Fruit fly (Drosophila melanogaster): ENCODE results near the gene Trmt112.

Gene Trmt112

dm6 chr3L:21175531-21176271 lies 40.9 kb downstream of the Trmt112 start (continued):
- peak; percentile 82 for TF ChIP-seq Med (GFP tag)
- TF ChIP-seq D (optimal IDR thresholded peaks at IDR 0.05): no peak
- TF ChIP-seq D (GFP tag; optimal IDR thresholded peaks at IDR 0.05): no peak
- TF ChIP-seq CG4404 (GFP tag; IDR thresholded peaks at IDR 0.05): no peak
- TF ChIP-seq dmrt11E (tag; optimal IDR thresholded peaks at IDR 0.05): no peak
- TF ChIP-seq abd-A (tag; optimal IDR thresholded peaks at IDR 0.05): no peak
- no peak for TF ChIP-seq Hmx (GFP tag; optimal IDR thresholded peaks at IDR 0.05)
- peak; percentile 69 for TF ChIP-seq CG17186 (GFP tag; optimal IDR thresholded peaks at IDR 0.05)
- TF ChIP-seq CG1647 (GFP tag; optimal IDR thresholded peaks at IDR 0.05): no peak
- TF ChIP-seq CG10274 (GFP tag; optimal IDR thresholded peaks at IDR 0.05): no peak
- 0 out of 2 replicates have a peak, but pooled peaks have one; percentile 25 for TF ChIP-seq amos (GFP tag; IDR thresholded peaks at IDR 0.05; ENCODE audit: partially characterized antibody)
- TF ChIP-seq CG1832 (GFP tag; optimal IDR thresholded peaks at IDR 0.05): peak; percentile 88
- TF ChIP-seq Jarid2 (GFP tag; optimal IDR thresholded peaks at IDR 0.05): peak; percentile 31
- no peak for TF ChIP-seq CG16815 (GFP tag; optimal IDR thresholded peaks at IDR 0.05)
- TF ChIP-seq CG10431 (GFP tag; optimal IDR thresholded peaks at IDR 0.05): no peak
- no peak for TF ChIP-seq slbo (GFP tag; IDR thresholded peaks at IDR 0.05)
- no peak for TF ChIP-seq jing (GFP tag; optimal IDR thresholded peaks at IDR 0.05)
- no peak for TF ChIP-seq CG18011 (GFP tag; optimal IDR thresholded peaks at IDR 0.05)
- TF ChIP-seq CG18262 (tag; optimal IDR thresholded peaks at IDR 0.05): no peak
- TF ChIP-seq dati (GFP tag; IDR thresholded peaks at IDR 0.05): no peak
- TF ChIP-seq CG2712 (tag; optimal IDR thresholded peaks at IDR 0.05): peak; percentile 56
- peak; percentile 56; the same call in 1 of the 2 replicates for TF ChIP-seq chm (GFP tag; IDR thresholded peaks at IDR 0.05)
- TF ChIP-seq NfI (GFP tag; optimal IDR thresholded peaks at IDR 0.05): no peak
- TF ChIP-seq CG17568 (GFP tag; optimal IDR thresholded peaks at IDR 0.05): no peak
- TF ChIP-seq Poxn (GFP tag; IDR thresholded peaks at IDR 0.05): no peak
- no peak for TF ChIP-seq mirr (GFP tag; optimal IDR thresholded peaks at IDR 0.05)
- peak; percentile 53 for TF ChIP-seq CG13287 (GFP tag; IDR thresholded peaks at IDR 0.05; ENCODE audit: partially characterized antibody)
- TF ChIP-seq eyg (GFP tag; optimal IDR thresholded peaks at IDR 0.05): no peak
- no peak for TF ChIP-seq emc (GFP tag; optimal IDR thresholded peaks at IDR 0.05)
- peak; percentile 39 for TF ChIP-seq CoRest (tag; optimal IDR thresholded peaks at IDR 0.05)
- peak; percentile 75 for TF ChIP-seq CG8478 (optimal IDR thresholded peaks at IDR 0.05)
- 0 out of 3 replicates have a peak, but pooled peaks have one; percentile 29 for TF ChIP-seq vnd (GFP tag; IDR thresholded peaks at IDR 0.05; ENCODE audit: partially characterized antibody)
- peak; percentile 85 for TF ChIP-seq Lhr (GFP tag; optimal IDR thresholded peaks at IDR 0.05)
- no peak for TF ChIP-seq CG8089 (GFP tag; optimal IDR thresholded peaks at IDR 0.05)
- TF ChIP-seq CG32532 (GFP tag; IDR thresholded peaks at IDR 0.05): peak; percentile 43; the same call in 1 of the 2 replicates
- peak; percentile 3 for TF ChIP-seq CG30020 (tag; optimal IDR thresholded peaks at IDR 0.05)
- TF ChIP-seq pum (GFP tag; optimal IDR thresholded peaks at IDR 0.05): no peak
- no peak for TF ChIP-seq al (GFP tag; IDR thresholded peaks at IDR 0.05)
- no peak for TF ChIP-seq slp2 (GFP tag; optimal IDR thresholded peaks at IDR 0.05)
- no peak for TF ChIP-seq corto (GFP tag; optimal IDR thresholded peaks at IDR 0.05)
- TF ChIP-seq CG12155 (GFP tag; optimal IDR thresholded peaks at IDR 0.05): no peak
- TF ChIP-seq ase (GFP tag; IDR thresholded peaks at IDR 0.05): no peak
- TF ChIP-seq CG13123 (GFP tag; optimal IDR thresholded peaks at IDR 0.05): no peak
- no peak for TF ChIP-seq fu2 (GFP tag; optimal IDR thresholded peaks at IDR 0.05)
- peak; percentile 95 for TF ChIP-seq Sin3A (optimal IDR thresholded peaks at IDR 0.05)
- no peak for TF ChIP-seq Trl (optimal IDR thresholded peaks at IDR 0.05)
- TF ChIP-seq Trl (GFP tag; optimal IDR thresholded peaks at IDR 0.05): no peak
